Fruit fly (Drosophila melanogaster) whole organism, embryonic: ENCODE data around the gene Ubi-p63E.
A peak's percentile ranks its signal among the peaks of the same experiment; 100 is the strongest.

Experiments used
- BEAF-32 ChIP-seq: fragments of 200-800 bp; sonication (Bioruptor generic); optimal IDR thresholded peaks from 3 replicates; lab custom pipeline; 2017; ENCODE audit warnings: missing biosample characterization, missing genetic modification characterization, mild to moderate bottlenecking, moderate library complexity, missing genetic modification reagents
- CG12104 ChIP-seq: fragments of 200-800 bp; sonication (Bioruptor generic); optimal IDR thresholded peaks from 3 replicates; lab custom pipeline; 2016; ENCODE audit warnings: missing biosample characterization, missing genetic modification characterization
- CG12219 ChIP-seq: fragments of 200-800 bp; sonication (Bioruptor generic); optimal IDR thresholded peaks from 3 replicates; lab custom pipeline; 2018; ENCODE audit warnings: missing biosample characterization, mild to moderate bottlenecking, missing genetic modification characterization
- CG13775 ChIP-seq: fragments of 200-800 bp; sonication (Bioruptor generic); optimal IDR thresholded peaks from 3 replicates; lab custom pipeline; 2017; ENCODE audit warnings: missing biosample characterization, mild to moderate bottlenecking, missing genetic modification characterization
- CG15269 ChIP-seq: fragments of 200-800 bp; sonication (Bioruptor generic); optimal IDR thresholded peaks from 2 replicates; lab custom pipeline; 2018; ENCODE audit warnings: missing biosample characterization, mild to moderate bottlenecking, missing genetic modification characterization, moderate library complexity
- CG17186 ChIP-seq: fragments of 200-800 bp; sonication (Bioruptor generic); optimal IDR thresholded peaks from 3 replicates; lab custom pipeline; 2017; ENCODE audit warnings: missing biosample characterization, missing genetic modification reagents, missing genetic modification characterization
- CG17612 ChIP-seq: fragments of 200-800 bp; sonication (Bioruptor generic); IDR thresholded peaks from 2 replicates; pipeline ENCODE4 v1.3.6; 2022; ENCODE audit warnings: missing biosample characterization, missing genetic modification characterization
- CG32532 ChIP-seq: fragments of 200-800 bp; sonication (Bioruptor generic); IDR thresholded peaks from 2 replicates; pipeline ENCODE4 v1.3.6; 2022; ENCODE audit warnings: missing biosample characterization, missing genetic modification characterization
- CG34422 ChIP-seq: fragments of 200-800 bp; sonication (Bioruptor generic); IDR thresholded peaks from 3 replicates; pipeline ENCODE4 v1.3.6; 2022; ENCODE audit warnings: missing biosample characterization, missing genetic modification characterization
- CG42726 ChIP-seq: fragments of 200-800 bp; sonication (Bioruptor generic); IDR thresholded peaks from 2 replicates; pipeline ENCODE4 v1.3.6; 2022; ENCODE audit warnings: missing biosample characterization, missing genetic modification characterization; ENCODE audit not compliant: partially characterized antibody
- CG4617 ChIP-seq: fragments of 200-800 bp; sonication (Bioruptor generic); optimal IDR thresholded peaks from 3 replicates; lab custom pipeline; 2016; ENCODE audit warnings: missing biosample characterization, missing genetic modification characterization, borderline replicate concordance
- CG6689 ChIP-seq: fragments of 200-800 bp; sonication (Bioruptor generic); IDR thresholded peaks from 2 replicates; pipeline ENCODE4 v1.3.6; 2022; ENCODE audit warnings: missing biosample characterization, missing genetic modification characterization
- CG6813 ChIP-seq: fragments of 200-800 bp; sonication (Bioruptor generic); optimal IDR thresholded peaks from 2 replicates; lab custom pipeline; 2017; ENCODE audit warnings: missing biosample characterization, missing genetic modification characterization, mild to moderate bottlenecking, moderate library complexity, missing genetic modification reagents
- CG7963 ChIP-seq: fragments of 200-800 bp; sonication (Bioruptor generic); IDR thresholded peaks from 3 replicates; pipeline ENCODE4 v1.3.6; 2022; ENCODE audit warnings: missing biosample characterization, missing genetic modification characterization; ENCODE audit not compliant: partially characterized antibody
- CG7987 ChIP-seq: fragments of 200-800 bp; sonication (Bioruptor generic); optimal IDR thresholded peaks from 2 replicates; lab custom pipeline; 2018; ENCODE audit warnings: missing biosample characterization, mild to moderate bottlenecking, missing genetic modification characterization, moderate library complexity
- CG8290 ChIP-seq, 3 experiments: fragments of 200-800 bp; sonication (Bioruptor generic); optimal IDR thresholded peaks; 2 replicates each; lab custom pipeline; 2016 to 2019; ENCODE audit warnings: missing biosample characterization in 3 of 3, missing genetic modification characterization in 3 of 3, mild to moderate bottlenecking in 2 of 3, moderate library complexity in 1 of 3
- CG8388 ChIP-seq: fragments of 200-800 bp; sonication (Bioruptor generic); optimal IDR thresholded peaks from 2 replicates; lab custom pipeline; 2019; ENCODE audit warnings: missing biosample characterization, mild to moderate bottlenecking, missing genetic modification characterization, moderate library complexity
- CG9797 ChIP-seq: fragments of 200-800 bp; sonication (Bioruptor generic); optimal IDR thresholded peaks from 3 replicates; lab custom pipeline; 2018; ENCODE audit warnings: missing biosample characterization, mild to moderate bottlenecking, missing genetic modification characterization
- CoRest ChIP-seq: fragments of 200-800 bp; sonication (Bioruptor generic); optimal IDR thresholded peaks from 3 replicates; lab custom pipeline; 2018; ENCODE audit warnings: missing biosample characterization, mild to moderate bottlenecking, missing genetic modification characterization, moderate library complexity
- Dfd ChIP-seq, 2 experiments: fragments of >200 bp; optimal IDR thresholded peaks; 2 replicates each; lab custom pipeline; 2017; ENCODE audit warnings: missing biosample characterization in 2 of 2, missing genetic modification characterization in 2 of 2
- E2f1 ChIP-seq: fragments of 200-800 bp; sonication (Bioruptor generic); IDR thresholded peaks from 2 replicates; pipeline ENCODE4 v1.3.6; 2022; ENCODE audit warnings: missing biosample characterization, missing genetic modification characterization
- ERR ChIP-seq: fragments of 200-800 bp; sonication (Bioruptor generic); optimal IDR thresholded peaks from 2 replicates; lab custom pipeline; 2016; ENCODE audit warnings: missing biosample characterization, missing genetic modification characterization
- Lim3 ChIP-seq: fragments of 200-800 bp; sonication (Bioruptor generic); IDR thresholded peaks from 2 replicates; pipeline ENCODE4 v1.3.6; 2022; ENCODE audit warnings: missing biosample characterization, missing genetic modification characterization
- Myb ChIP-seq: fragments of 200-800 bp; sonication (Bioruptor generic); optimal IDR thresholded peaks from 2 replicates; lab custom pipeline; 2016; ENCODE audit warnings: missing biosample characterization, missing genetic modification characterization
- Neu2 ChIP-seq: fragments of 200-800 bp; sonication (Bioruptor generic); optimal IDR thresholded peaks from 3 replicates; lab custom pipeline; 2016; ENCODE audit warnings: missing biosample characterization, missing genetic modification characterization, borderline replicate concordance
- NfI ChIP-seq: fragments of 200-800 bp; sonication (Bioruptor generic); optimal IDR thresholded peaks from 3 replicates; lab custom pipeline; 2018; ENCODE audit warnings: missing biosample characterization, mild to moderate bottlenecking, missing genetic modification characterization, moderate library complexity
- Opbp ChIP-seq: fragments of 200-800 bp; sonication (Bioruptor generic); IDR thresholded peaks from 3 replicates; pipeline ENCODE4 v1.3.6; 2022; ENCODE audit warnings: missing biosample characterization, missing genetic modification characterization; ENCODE audit not compliant: partially characterized antibody
- Ravus ChIP-seq: fragments of 200-800 bp; sonication (Bioruptor generic); IDR thresholded peaks from 2 replicates; pipeline ENCODE4 v1.3.6; 2022; ENCODE audit warnings: missing biosample characterization, missing genetic modification characterization
- Six4 ChIP-seq: fragments of 200-800 bp; sonication (Bioruptor generic); optimal IDR thresholded peaks from 2 replicates; lab custom pipeline; 2016; ENCODE audit warnings: missing biosample characterization, missing genetic modification characterization
- Vsx1 ChIP-seq: fragments of 200-800 bp; sonication (Bioruptor generic); optimal IDR thresholded peaks from 2 replicates; lab custom pipeline; 2017; ENCODE audit warnings: missing biosample characterization, mild to moderate bottlenecking, missing genetic modification characterization, missing genetic modification reagents
- Xrp1 ChIP-seq: fragments of 200-800 bp; sonication (Bioruptor generic); IDR thresholded peaks from 2 replicates; pipeline ENCODE4 v1.3.6; 2022; ENCODE audit warnings: missing biosample characterization, missing genetic modification characterization
- ap ChIP-seq: fragments of 200-800 bp; sonication (Bioruptor generic); IDR thresholded peaks from 2 replicates; pipeline ENCODE4 v1.3.6; 2022; ENCODE audit warnings: missing biosample characterization, missing genetic modification characterization
- ash1 ChIP-seq: fragments of 200-800 bp; sonication (Bioruptor generic); optimal IDR thresholded peaks from 2 replicates; lab custom pipeline; 2018; ENCODE audit warnings: missing biosample characterization, mild to moderate bottlenecking, missing genetic modification characterization
- bigmax ChIP-seq: fragments of 200-800 bp; sonication (Bioruptor generic); optimal IDR thresholded peaks from 2 replicates; lab custom pipeline; 2018; ENCODE audit warnings: missing biosample characterization, mild to moderate bottlenecking, missing genetic modification characterization
- cad ChIP-seq: fragments of >200 bp; optimal IDR thresholded peaks from 2 replicates; lab custom pipeline; 2017; ENCODE audit warnings: missing biosample characterization, missing genetic modification characterization
- chif ChIP-seq, 2 experiments: fragments of 200-800 bp; sonication (Bioruptor generic); optimal IDR thresholded peaks; 3 replicates each; lab custom pipeline; 2016; ENCODE audit warnings: missing biosample characterization in 2 of 2, missing genetic modification characterization in 2 of 2
- chinmo ChIP-seq: fragments of 200-800 bp; sonication (Bioruptor generic); IDR thresholded peaks from 4 replicates; pipeline ENCODE4 v1.3.6; 2022; ENCODE audit warnings: missing biosample characterization, missing genetic modification characterization; ENCODE audit not compliant: partially characterized antibody
- chn ChIP-seq: fragments of 200-800 bp; sonication (Bioruptor generic); optimal IDR thresholded peaks from 2 replicates; lab custom pipeline; 2016; ENCODE audit warnings: missing biosample characterization, missing genetic modification characterization
- ci ChIP-seq: fragments of 200-800 bp; sonication (Bioruptor generic); IDR thresholded peaks from 3 replicates; pipeline ENCODE4 v1.3.6; 2022; ENCODE audit warnings: missing biosample characterization, missing genetic modification characterization
- cwo ChIP-seq: fragments of 200-800 bp; sonication (Bioruptor generic); optimal IDR thresholded peaks from 3 replicates; lab custom pipeline; 2017; ENCODE audit warnings: missing biosample characterization, missing genetic modification characterization, mild to moderate bottlenecking, moderate library complexity, missing genetic modification reagents
- dpn ChIP-seq, 2 experiments: fragments of 200-800 bp; sonication (Bioruptor generic); optimal IDR thresholded peaks; 3 replicates each; lab custom pipeline; 2016; ENCODE audit warnings: missing biosample characterization in 2 of 2, missing genetic modification characterization in 2 of 2
- gcm2 ChIP-seq: fragments of 200-800 bp; sonication (Bioruptor generic); optimal IDR thresholded peaks from 2 replicates; lab custom pipeline; 2016; ENCODE audit warnings: missing biosample characterization, missing genetic modification characterization
- pb ChIP-seq: fragments of 200-800 bp; sonication (Bioruptor generic); optimal IDR thresholded peaks from 3 replicates; lab custom pipeline; 2016; ENCODE audit warnings: missing biosample characterization, missing genetic modification characterization
- run ChIP-seq: fragments of 200-800 bp; sonication (Bioruptor generic); optimal IDR thresholded peaks from 3 replicates; lab custom pipeline; 2018; ENCODE audit warnings: missing biosample characterization, mild to moderate bottlenecking, missing genetic modification characterization
- schlank ChIP-seq: fragments of 200-800 bp; sonication (Bioruptor generic); optimal IDR thresholded peaks from 2 replicates; lab custom pipeline; 2018; ENCODE audit warnings: missing biosample characterization, mild to moderate bottlenecking, missing genetic modification characterization
- sens-2 ChIP-seq: fragments of 200-800 bp; sonication (Bioruptor generic); IDR thresholded peaks from 2 replicates; pipeline ENCODE4 v1.3.6; 2022; ENCODE audit warnings: missing biosample characterization, missing genetic modification characterization
- shn ChIP-seq: fragments of 200-800 bp; sonication (Bioruptor generic); optimal IDR thresholded peaks from 3 replicates; lab custom pipeline; 2016; ENCODE audit warnings: missing biosample characterization, missing genetic modification characterization
- slou ChIP-seq: fragments of 200-800 bp; sonication (Bioruptor generic); optimal IDR thresholded peaks from 3 replicates; lab custom pipeline; 2016; ENCODE audit warnings: missing biosample characterization, missing genetic modification characterization
- sr ChIP-seq: fragments of 200-800 bp; sonication (Bioruptor generic); IDR thresholded peaks from 3 replicates; pipeline ENCODE4 v1.3.6; 2022; ENCODE audit warnings: missing biosample characterization, missing genetic modification characterization
- vvl ChIP-seq: fragments of 200-800 bp; sonication (Bioruptor generic); IDR thresholded peaks from 2 replicates; pipeline ENCODE4 v1.3.6; 2022; ENCODE audit warnings: missing biosample characterization, missing genetic modification characterization

The Ubi-p63E gene

dm6 chr3L:3896553-3897034 is 6.4 kb downstream of the Ubi-p63E start, which contains the start of the genes Gr63a and Lamtor4 (continued):
- TF ChIP-seq CG15269 (tag; lab: Kevin White, UChicago) (no peak), Lim3 (GFP tag; lab: Robert Waterston, UW) (no peak), shn (no peak), CG6813 (no peak), CG9797 (peak; percentile 91), run (tag; lab: Kevin White, UChicago) (no peak), CG7987 (GFP tag; lab: Kevin White, UChicago) (peak; percentile 41), Neu2 (no peak), Xrp1 (no peak), Opbp (GFP tag; lab: Robert Waterston, UW) (peak; percentile 24; the same call in 1 of the 3 replicates), Six4 (GFP tag; lab: Kevin White, UChicago) (no peak), NfI (GFP tag; lab: Kevin White, UChicago) (peak; percentile 1), CG13775 (no peak), E2f1 (GFP tag; lab: Robert Waterston, UW) (no peak), chinmo (GFP tag; lab: Robert Waterston, UW) (0 out of 4 replicates have a peak, but pooled peaks have one; percentile 17), slou (no peak), CG4617 (GFP tag; lab: Kevin White, UChicago) (peak; percentile 84), cad (no peak), sr (GFP tag; lab: Robert Waterston, UW) (peak; percentile 58; the same call in 1 of the 3 replicates), chn (peak; percentile 21), CG34422 (GFP tag; lab: Robert Waterston, UW) (no peak), Vsx1 (GFP tag; lab: Kevin White, UChicago) (no peak), vvl (GFP tag; lab: Robert Waterston, UW) (no peak), CG32532 (GFP tag; lab: Robert Waterston, UW) (no peak), CG12219 (GFP tag; lab: Kevin White, UChicago) (no peak), CG17186 (GFP tag; lab: Kevin White, UChicago) (peak; percentile 43), CG8388 (no peak), CoRest (peak; percentile 19), CG17612 (GFP tag; lab: Robert Waterston, UW) (no peak), ERR (peak; percentile 6), bigmax (GFP tag; lab: Kevin White, UChicago) (peak; percentile 15), pb (GFP tag; lab: Kevin White, UChicago) (no peak), CG8290 (GFP tag; optimal IDR thresholded peaks at IDR 0.05; lab: Kevin White, UChicago) (no peak), CG8290 (tag; optimal IDR thresholded peaks at IDR 0.05; lab: Kevin White, UChicago) (peak in 1 of 2 experiments; percentile 71), Myb (GFP tag; lab: Kevin White, UChicago) (peak; percentile 47), gcm2 (GFP tag; lab: Kevin White, UChicago) (no peak), cwo (GFP tag; lab: Kevin White, UChicago) (no peak), CG12104 (GFP tag; lab: Kevin White, UChicago) (no peak), dpn (GFP tag; optimal IDR thresholded peaks at IDR 0.05; lab: Kevin White, UChicago) (peak; percentile 27 to 28), chif (GFP tag; optimal IDR thresholded peaks at IDR 0.05; lab: Kevin White, UChicago) (no peak), Dfd (GFP tag; optimal IDR thresholded peaks at IDR 0.05; lab: Kevin White, UChicago) (no peak), BEAF-32 (GFP tag; lab: Kevin White, UChicago) (peak; percentile 41), Ravus (GFP tag; lab: Robert Waterston, UW) (no peak), CG6689 (GFP tag; lab: Robert Waterston, UW) (no peak), ci (peak; percentile 52; the same call in 1 of the 3 replicates), CG7963 (GFP tag; lab: Robert Waterston, UW) (no peak), sens-2 (GFP tag; lab: Robert Waterston, UW) (no peak), schlank (no peak), ap (GFP tag; lab: Robert Waterston, UW) (no peak), CG42726 (no peak; the same call in 1 of the 2 replicates), ash1 (GFP tag; lab: Kevin White, UChicago) (no peak)
